Worm (Caenorhabditis elegans) whole organism, late embryonic: ENCODE measurements around the gene drd-1.

ENCODE experiments used
- C38D4.7 ChIP-seq: fragments of 200-800 bp; sonication (Bioruptor generic); optimal IDR thresholded peaks from 2 replicates; lab custom pipeline; 2018; ENCODE audit warnings: mild to moderate bottlenecking, missing genetic modification characterization, moderate library complexity, missing compliant biosample characterization
- ama-1 ChIP-seq: fragments of 150-350 bp; optimal IDR thresholded peaks from 2 replicates; lab custom pipeline; 2014
- ceh-24 ChIP-seq: sonication (generic microtip); optimal IDR thresholded peaks from 2 replicates; lab custom pipeline; 2016; ENCODE audit warnings: mild to moderate bottlenecking, missing genetic modification characterization, missing compliant biosample characterization
- ceh-45 ChIP-seq: fragments of 200-800 bp; sonication (Bioruptor generic); IDR thresholded peaks from 2 replicates; pipeline ENCODE4 v1.3.6; 2022; ENCODE audit warnings: missing genetic modification reagents, missing genetic modification characterization, missing compliant biosample characterization
- dmd-4 ChIP-seq: sonication (generic microtip); optimal IDR thresholded peaks from 2 replicates; lab custom pipeline; 2016; ENCODE audit warnings: borderline replicate concordance, missing genetic modification characterization, missing compliant biosample characterization
- fax-1 ChIP-seq: sonication (generic microtip); optimal IDR thresholded peaks from 2 replicates; lab custom pipeline; 2016; ENCODE audit warnings: missing genotype, missing genetic modification characterization, missing compliant biosample characterization
- hlh-6 ChIP-seq: sonication (generic microtip); optimal IDR thresholded peaks from 2 replicates; lab custom pipeline; 2016; ENCODE audit warnings: missing genotype, missing genetic modification characterization, missing compliant biosample characterization
- lim-6 ChIP-seq: sonication (generic microtip); optimal IDR thresholded peaks from 2 replicates; lab custom pipeline; 2016; ENCODE audit warnings: missing genetic modification characterization, missing compliant biosample characterization
- pax-1 ChIP-seq: fragments of 150-350 bp; optimal IDR thresholded peaks from 2 replicates; lab custom pipeline; 2014; ENCODE audit warnings: missing biosample characterization, missing genetic modification characterization
- syd-9 ChIP-seq: sonication (generic microtip); optimal IDR thresholded peaks from 2 replicates; lab custom pipeline; 2016; ENCODE audit warnings: mild to moderate bottlenecking, missing genetic modification characterization, moderate library complexity, missing compliant biosample characterization
- tbx-2 ChIP-seq: sonication (generic microtip); optimal IDR thresholded peaks from 2 replicates; lab custom pipeline; 2016; ENCODE audit warnings: missing genetic modification characterization, missing compliant biosample characterization
- tbx-7 ChIP-seq: sonication (generic microtip); optimal IDR thresholded peaks from 2 replicates; lab custom pipeline; 2016; ENCODE audit warnings: missing genotype, missing genetic modification characterization, missing compliant biosample characterization
- ttx-3 ChIP-seq: sonication (generic microtip); optimal IDR thresholded peaks from 2 replicates; lab custom pipeline; 2016; ENCODE audit warnings: missing genetic modification reagents, missing genetic modification characterization, missing compliant biosample characterization
- unc-55 ChIP-seq: sonication (generic microtip); optimal IDR thresholded peaks from 2 replicates; lab custom pipeline; 2017; ENCODE audit warnings: missing biosample characterization, missing genetic modification reagents, missing genetic modification characterization

- no peak for TF ChIP-seq fax-1
- TF ChIP-seq ceh-45 (GFP tag; lab: Robert Waterston, UW), result no peak
- TF ChIP-seq tbx-7 (tag; lab: Kevin White, UChicago), result no peak
- no peak for TF ChIP-seq pax-1
- no peak for TF ChIP-seq unc-55 (GFP tag; lab: Kevin White, UChicago)
- TF ChIP-seq dmd-4, result no peak
- TF ChIP-seq tbx-2 (tag; lab: Kevin White, UChicago), result no peak
- no peak for TF ChIP-seq hlh-6 (tag; lab: Kevin White, UChicago)
- TF ChIP-seq ama-1 (lab: Kevin White, UChicago), result no peak
- no peak for TF ChIP-seq syd-9 (tag; lab: Kevin White, UChicago)
- no peak for TF ChIP-seq lim-6 (tag; lab: Kevin White, UChicago)
- TF ChIP-seq C38D4.7 (GFP tag; lab: Kevin White, UChicago), result no peak
- no peak for TF ChIP-seq ttx-3 (tag; lab: Kevin White, UChicago)
- no peak for TF ChIP-seq ceh-24
Measured at ce11 chrII:8377722-8378121, 10.1 kb upstream of the drd-1 start.
